Fruit fly (Drosophila melanogaster): ENCODE data around the gene Sfp84E.

DNA sequence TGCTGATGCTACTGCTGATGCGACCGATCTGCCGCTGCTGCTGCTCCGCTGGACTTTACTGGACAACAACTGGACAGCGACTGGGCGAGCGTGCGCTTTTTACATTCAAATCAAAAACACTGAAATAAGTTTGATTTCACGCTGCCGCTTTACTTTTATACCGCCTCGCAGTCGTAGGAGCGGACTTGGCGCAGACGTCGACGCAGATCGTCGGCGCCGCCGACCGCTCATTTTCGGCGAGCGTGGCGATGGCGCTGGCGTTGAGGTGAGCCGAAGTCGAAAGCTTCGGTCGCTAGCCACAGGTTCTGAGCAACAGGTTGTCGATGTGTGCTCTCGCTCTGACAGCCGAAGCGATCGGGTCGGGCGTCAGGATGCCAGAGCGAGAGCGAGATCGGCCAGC is 15.6 kb upstream of the Sfp84E start, which contains the start of gene Elovl7:
- no peak for TF ChIP-seq unc-4 (GFP tag; IDR thresholded peaks at IDR 0.05; ENCODE audit: partially characterized antibody)
- TF ChIP-seq CG1024 (GFP tag; IDR thresholded peaks at IDR 0.05) = no peak
- TF ChIP-seq Atf-2 (GFP tag; optimal IDR thresholded peaks at IDR 0.05) = no peak
- no peak for TF ChIP-seq shn (GFP tag; optimal IDR thresholded peaks at IDR 0.05)
- no peak for TF ChIP-seq NC2α (GFP tag; optimal IDR thresholded peaks at IDR 0.05)
